Worm (Caenorhabditis elegans) whole organism, late embryonic: ENCODE results near the gene F11C1.10.

ENCODE experiments used
- ceh-14 ChIP-seq: sonication (generic microtip); optimal IDR thresholded peaks from 2 replicates; lab custom pipeline; 2016; ENCODE audit warnings: missing genotype, missing genetic modification characterization, missing compliant biosample characterization
- che-1 ChIP-seq: sonication (generic microtip); optimal IDR thresholded peaks from 2 replicates; lab custom pipeline; 2016; ENCODE audit warnings: mild to moderate bottlenecking, missing genetic modification characterization, missing compliant biosample characterization
- dmd-4 ChIP-seq: sonication (generic microtip); optimal IDR thresholded peaks from 2 replicates; lab custom pipeline; 2016; ENCODE audit warnings: borderline replicate concordance, missing genetic modification characterization, missing compliant biosample characterization
- elt-2 ChIP-seq: sonication (generic microtip); optimal IDR thresholded peaks from 2 replicates; lab custom pipeline; 2016; ENCODE audit warnings: missing genetic modification reagents, missing genetic modification characterization, missing compliant biosample characterization
- hlh-8 ChIP-seq: sonication (generic microtip); optimal IDR thresholded peaks from 2 replicates; lab custom pipeline; 2016; ENCODE audit warnings: missing genotype, missing genetic modification characterization, missing compliant biosample characterization
- madf-2 ChIP-seq: sonication (generic microtip); optimal IDR thresholded peaks from 2 replicates; lab custom pipeline; 2017; ENCODE audit warnings: missing genetic modification characterization, missing compliant biosample characterization
- nhr-11 ChIP-seq: fragments of 150-350 bp; optimal IDR thresholded peaks from 2 replicates; lab custom pipeline; 2014; ENCODE audit warnings: missing biosample characterization, missing genetic modification characterization
- pat-9 ChIP-seq: fragments of 200-800 bp; sonication (Bioruptor generic); optimal IDR thresholded peaks from 2 replicates; lab custom pipeline; 2018; ENCODE audit warnings: mild to moderate bottlenecking, missing genetic modification characterization, moderate library complexity, missing compliant biosample characterization
- pax-1 ChIP-seq: fragments of 150-350 bp; optimal IDR thresholded peaks from 2 replicates; lab custom pipeline; 2014; ENCODE audit warnings: missing biosample characterization, missing genetic modification characterization
- pqm-1 ChIP-seq: sonication (generic microtip); optimal IDR thresholded peaks from 2 replicates; lab custom pipeline; 2016; ENCODE audit warnings: missing genetic modification characterization, missing compliant biosample characterization
- tbx-2 ChIP-seq: sonication (generic microtip); optimal IDR thresholded peaks from 2 replicates; lab custom pipeline; 2016; ENCODE audit warnings: missing genetic modification characterization, missing compliant biosample characterization
- ztf-16 ChIP-seq: sonication (generic microtip); optimal IDR thresholded peaks from 2 replicates; lab custom pipeline; 2017; ENCODE audit warnings: missing genetic modification characterization, missing compliant biosample characterization

ce11 chrX:12978569-12978968 is 1.7 kb downstream of the F11C1.10 start:
- no peak for TF ChIP-seq tbx-2 (tag; lab: Kevin White, UChicago)
- TF ChIP-seq pat-9 = no peak
- no peak for TF ChIP-seq dmd-4 (tag; lab: Kevin White, UChicago)
- no peak for TF ChIP-seq elt-2
- TF ChIP-seq nhr-11 (tag; lab: Kevin White, UChicago) = no peak
- TF ChIP-seq pax-1 (tag; lab: Kevin White, UChicago) = no peak
- no peak for TF ChIP-seq madf-2 (tag; lab: Kevin White, UChicago)
- TF ChIP-seq ztf-16 = no peak
- TF ChIP-seq pqm-1 (tag; lab: Kevin White, UChicago) = no peak
- no peak for TF ChIP-seq ceh-14 (tag; lab: Kevin White, UChicago)
- no peak for TF ChIP-seq hlh-8
- no peak for TF ChIP-seq che-1 (tag; lab: Kevin White, UChicago)
